Fruit fly (Drosophila melanogaster) whole organism, embryonic: ENCODE measurements around the gene CG8006.

ENCODE experiments used
- Bdp1 ChIP-seq: fragments of 200-800 bp; sonication (Bioruptor generic); optimal IDR thresholded peaks from 3 replicates; lab custom pipeline; 2016; ENCODE audit warnings: missing biosample characterization, missing genetic modification characterization
- CG11085 ChIP-seq: fragments of 200-800 bp; sonication (Bioruptor generic); IDR thresholded peaks from 2 replicates; pipeline ENCODE4 v1.3.6; 2022; ENCODE audit warnings: missing biosample characterization, missing genetic modification characterization
- CG13123 ChIP-seq: fragments of 200-800 bp; sonication (Bioruptor generic); optimal IDR thresholded peaks from 2 replicates; lab custom pipeline; 2016; ENCODE audit warnings: missing biosample characterization, missing genetic modification characterization
- CG14050 ChIP-seq: fragments of 200-800 bp; sonication (Bioruptor generic); IDR thresholded peaks from 3 replicates; pipeline ENCODE4 v1.3.6; 2022; ENCODE audit warnings: missing biosample characterization, missing genetic modification characterization
- CG14860 ChIP-seq: fragments of 200-800 bp; sonication (Bioruptor generic); IDR thresholded peaks from 3 replicates; pipeline ENCODE4 v1.3.6; 2022; ENCODE audit warnings: missing biosample characterization, missing genetic modification characterization; ENCODE audit not compliant: partially characterized antibody
- CG16815 ChIP-seq: fragments of 200-800 bp; sonication (Bioruptor generic); optimal IDR thresholded peaks from 3 replicates; lab custom pipeline; 2017; ENCODE audit warnings: missing biosample characterization, mild to moderate bottlenecking, missing genetic modification characterization
- CG18262 ChIP-seq: fragments of 200-800 bp; optimal IDR thresholded peaks from 3 replicates; lab custom pipeline; 2019; ENCODE audit warnings: missing biosample characterization, mild to moderate bottlenecking, missing genetic modification characterization, moderate library complexity
- CG2116 ChIP-seq: fragments of 200-800 bp; sonication (Bioruptor generic); optimal IDR thresholded peaks from 3 replicates; lab custom pipeline; 2018; ENCODE audit warnings: missing biosample characterization, mild to moderate bottlenecking, missing genetic modification characterization
- CG2199 ChIP-seq: fragments of 200-800 bp; sonication (Bioruptor generic); IDR thresholded peaks from 3 replicates; pipeline ENCODE4 v1.3.6; 2022; ENCODE audit warnings: missing biosample characterization, missing genetic modification characterization
- CG2712 ChIP-seq: fragments of 200-800 bp; optimal IDR thresholded peaks from 3 replicates; lab custom pipeline; 2019; ENCODE audit warnings: missing biosample characterization, mild to moderate bottlenecking, missing genetic modification characterization, moderate library complexity
- CG32767 ChIP-seq: fragments of 200-800 bp; sonication (Bioruptor generic); IDR thresholded peaks from 2 replicates; pipeline ENCODE4 v1.3.6; 2022; ENCODE audit warnings: missing biosample characterization, missing genetic modification characterization
- CG3407 ChIP-seq: fragments of 200-800 bp; sonication (Bioruptor generic); optimal IDR thresholded peaks from 2 replicates; lab custom pipeline; 2018; ENCODE audit warnings: missing biosample characterization, mild to moderate bottlenecking, missing genetic modification characterization
- CG34224 ChIP-seq: fragments of 200-800 bp; sonication (Bioruptor generic); IDR thresholded peaks from 3 replicates; pipeline ENCODE4 v1.3.6; 2022; ENCODE audit warnings: missing biosample characterization, missing genetic modification characterization; ENCODE audit not compliant: partially characterized antibody
- CG34422 ChIP-seq: fragments of 200-800 bp; sonication (Bioruptor generic); IDR thresholded peaks from 3 replicates; pipeline ENCODE4 v1.3.6; 2022; ENCODE audit warnings: missing biosample characterization, missing genetic modification characterization
- CG4707 ChIP-seq: fragments of 200-800 bp; sonication (Bioruptor generic); optimal IDR thresholded peaks from 2 replicates; lab custom pipeline; 2018; ENCODE audit warnings: missing biosample characterization, mild to moderate bottlenecking, missing genetic modification characterization, moderate library complexity
- CG4854 ChIP-seq: fragments of 200-800 bp; sonication (Bioruptor generic); optimal IDR thresholded peaks from 2 replicates; lab custom pipeline; 2016; ENCODE audit warnings: missing biosample characterization, missing genetic modification characterization, inconsistent platforms
- CG6654 ChIP-seq: fragments of 200-800 bp; sonication (Bioruptor generic); optimal IDR thresholded peaks from 2 replicates; lab custom pipeline; 2017; ENCODE audit warnings: missing biosample characterization, mild to moderate bottlenecking, missing genetic modification characterization
- CG9727 ChIP-seq: fragments of 200-800 bp; sonication (Bioruptor generic); optimal IDR thresholded peaks from 3 replicates; lab custom pipeline; 2017; ENCODE audit warnings: missing biosample characterization, mild to moderate bottlenecking, missing genetic modification characterization
- CTCF ChIP-seq: fragments of 200-800 bp; sonication (Bioruptor generic); optimal IDR thresholded peaks from 2 replicates; lab custom pipeline; 2017; ENCODE audit warnings: missing biosample characterization, mild to moderate bottlenecking, missing genetic modification characterization, moderate library complexity
- CkIIα-i1 ChIP-seq: fragments of 200-800 bp; sonication (Bioruptor generic); IDR thresholded peaks from 2 replicates; pipeline ENCODE4 v1.3.6; 2022; ENCODE audit warnings: missing biosample characterization, missing genetic modification characterization
- Dip2 ChIP-seq: fragments of 200-800 bp; sonication (Bioruptor generic); IDR thresholded peaks from 2 replicates; pipeline ENCODE4 v1.3.6; 2022; ENCODE audit warnings: missing biosample characterization, missing genetic modification characterization
- Dll ChIP-seq: fragments of 200-800 bp; sonication (Bioruptor generic); IDR thresholded peaks from 4 replicates; pipeline ENCODE4 v1.3.6; 2022; ENCODE audit warnings: missing biosample characterization, missing genetic modification characterization; ENCODE audit not compliant: partially characterized antibody
- E2f2 ChIP-seq: fragments of 200-800 bp; sonication (Bioruptor generic); IDR thresholded peaks from 2 replicates; pipeline ENCODE4 v1.3.6; 2022; ENCODE audit warnings: missing biosample characterization, missing genetic modification characterization
- HLHmδ ChIP-seq: fragments of 200-800 bp; sonication (Bioruptor generic); optimal IDR thresholded peaks from 2 replicates; lab custom pipeline; 2018; ENCODE audit warnings: missing biosample characterization, mild to moderate bottlenecking, missing genetic modification characterization, moderate library complexity
- Hmr ChIP-seq: fragments of 200-800 bp; sonication (Bioruptor generic); optimal IDR thresholded peaks from 3 replicates; lab custom pipeline; 2017; ENCODE audit warnings: mild to moderate bottlenecking, missing biosample characterization, missing genetic modification reagents, missing genetic modification characterization
- Lpt ChIP-seq: fragments of >200 bp; optimal IDR thresholded peaks from 2 replicates; lab custom pipeline; 2018; ENCODE audit warnings: missing biosample characterization, missing genetic modification characterization
- Mes4 ChIP-seq: fragments of 200-800 bp; sonication (Bioruptor generic); optimal IDR thresholded peaks from 2 replicates; lab custom pipeline; 2016; ENCODE audit warnings: missing biosample characterization, missing genetic modification characterization
- NFAT ChIP-seq: fragments of 200-800 bp; sonication (Bioruptor generic); IDR thresholded peaks from 2 replicates; pipeline ENCODE4 v1.3.6; 2022; ENCODE audit warnings: missing biosample characterization, missing genetic modification characterization
- Nf-YA ChIP-seq: fragments of 200-800 bp; sonication (Bioruptor generic); IDR thresholded peaks from 2 replicates; pipeline ENCODE4 v1.3.6; 2022; ENCODE audit warnings: missing biosample characterization, missing genetic modification characterization
- Nf-YC ChIP-seq: fragments of 200-800 bp; optimal IDR thresholded peaks from 3 replicates; lab custom pipeline; 2019; ENCODE audit warnings: missing biosample characterization, mild to moderate bottlenecking, missing genetic modification characterization, moderate library complexity
- Oaz ChIP-seq: fragments of 200-800 bp; sonication (Bioruptor generic); IDR thresholded peaks from 2 replicates; pipeline ENCODE4 v1.3.6; 2022; ENCODE audit warnings: missing biosample characterization, missing genetic modification characterization
- Pdp1 ChIP-seq, 2 experiments: fragments of 200-800 bp; sonication (Bioruptor generic); optimal IDR thresholded peaks; 3 replicates each; lab custom pipeline; 2016; ENCODE audit warnings: missing biosample characterization in 2 of 2, missing genetic modification characterization in 2 of 2, mild to moderate bottlenecking in 1 of 2, moderate library complexity in 1 of 2
- btn ChIP-seq: fragments of 200-800 bp; sonication (Bioruptor generic); optimal IDR thresholded peaks from 2 replicates; lab custom pipeline; 2016; ENCODE audit warnings: missing biosample characterization, missing genetic modification characterization
- chinmo ChIP-seq: fragments of 200-800 bp; sonication (Bioruptor generic); IDR thresholded peaks from 4 replicates; pipeline ENCODE4 v1.3.6; 2022; ENCODE audit warnings: missing biosample characterization, missing genetic modification characterization; ENCODE audit not compliant: partially characterized antibody
- dysf ChIP-seq: fragments of 200-800 bp; sonication (Bioruptor generic); IDR thresholded peaks from 3 replicates; pipeline ENCODE4 v1.3.6; 2022; ENCODE audit warnings: missing biosample characterization, missing genetic modification characterization
- eve ChIP-seq, 2 experiments: fragments of >200 bp; optimal IDR thresholded peaks; 2 replicates each; lab custom pipeline; 2017; ENCODE audit warnings: missing biosample characterization in 2 of 2, missing genetic modification characterization in 2 of 2
- fru ChIP-seq: fragments of >200 bp; optimal IDR thresholded peaks from 2 replicates; lab custom pipeline; 2017
- ftz-f1 ChIP-seq: fragments of 200-800 bp; sonication (Bioruptor generic); optimal IDR thresholded peaks from 2 replicates; lab custom pipeline; 2016; ENCODE audit warnings: missing biosample characterization, missing genetic modification characterization
- gem ChIP-seq: fragments of 200-800 bp; sonication (Bioruptor generic); optimal IDR thresholded peaks from 2 replicates; lab custom pipeline; 2019; ENCODE audit warnings: missing biosample characterization, mild to moderate bottlenecking, missing genetic modification characterization, moderate library complexity
- hbn ChIP-seq: fragments of 200-800 bp; sonication (Bioruptor generic); IDR thresholded peaks from 2 replicates; pipeline ENCODE4 v1.3.6; 2022; ENCODE audit warnings: missing biosample characterization, missing genetic modification characterization; ENCODE audit not compliant: partially characterized antibody
- knrl ChIP-seq: fragments of 200-800 bp; sonication (Bioruptor generic); IDR thresholded peaks from 3 replicates; pipeline ENCODE4 v1.3.6; 2022; ENCODE audit warnings: missing biosample characterization, missing genetic modification characterization; ENCODE audit not compliant: partially characterized antibody
- maf-S ChIP-seq: fragments of 200-800 bp; sonication (Bioruptor generic); optimal IDR thresholded peaks from 2 replicates; lab custom pipeline; 2016; ENCODE audit warnings: missing biosample characterization, missing genetic modification characterization
- p53 ChIP-seq: fragments of 200-800 bp; sonication (Bioruptor generic); optimal IDR thresholded peaks from 2 replicates; lab custom pipeline; 2016; ENCODE audit warnings: missing biosample characterization, missing genetic modification characterization
- sd ChIP-seq: fragments of 200-800 bp; sonication (Bioruptor generic); optimal IDR thresholded peaks from 3 replicates; lab custom pipeline; 2018; ENCODE audit warnings: missing biosample characterization, mild to moderate bottlenecking, missing genetic modification characterization, moderate library complexity
- sens ChIP-seq: fragments of 200-800 bp; sonication (Bioruptor generic); peaks from one replicate; lab custom pipeline; 2016; ENCODE audit warnings: missing biosample characterization, missing genetic modification characterization
- slou ChIP-seq: fragments of 200-800 bp; sonication (Bioruptor generic); optimal IDR thresholded peaks from 3 replicates; lab custom pipeline; 2016; ENCODE audit warnings: missing biosample characterization, missing genetic modification characterization
- sug ChIP-seq: fragments of 200-800 bp; optimal IDR thresholded peaks from 2 replicates; lab custom pipeline; 2019; ENCODE audit warnings: missing biosample characterization, mild to moderate bottlenecking, missing genetic modification characterization, moderate library complexity
- unpg ChIP-seq: fragments of 200-800 bp; sonication (Bioruptor generic); optimal IDR thresholded peaks from 3 replicates; lab custom pipeline; 2018; ENCODE audit warnings: missing biosample characterization, mild to moderate bottlenecking, missing genetic modification characterization, moderate library complexity
- z ChIP-seq: fragments of 200-800 bp; sonication (Bioruptor generic); IDR thresholded peaks from 3 replicates; pipeline ENCODE4 v1.3.6; 2022; ENCODE audit warnings: missing biosample characterization, missing genetic modification characterization

The CG8006 gene

dm6 chr3L:8185263-8186227 is 26.1 kb upstream of the CG8006 start (continued):
- TF ChIP-seq dysf (GFP tag; lab: Robert Waterston, UW) (peak; percentile 75), eve (GFP tag; optimal IDR thresholded peaks at IDR 0.05; lab: Kevin White, UChicago) (no peak), z (no peak), CG6654 (GFP tag; lab: Kevin White, UChicago) (peak; percentile 2), sug (tag; lab: Kevin White, UChicago) (peak; percentile 100), HLHmδ (GFP tag; lab: Kevin White, UChicago) (peak; percentile 15), CG9727 (GFP tag; lab: Kevin White, UChicago) (peak; percentile 27), btn (GFP tag; lab: Kevin White, UChicago) (peak; percentile 16), Dll (GFP tag; lab: Robert Waterston, UW) (no peak), CG2116 (no peak), hbn (GFP tag; lab: Robert Waterston, UW) (no peak), CG2199 (GFP tag; lab: Robert Waterston, UW) (no peak), Dip2 (GFP tag; lab: Robert Waterston, UW) (no peak), p53 (GFP tag; lab: Kevin White, UChicago) (peak; percentile 18), gem (tag; lab: Kevin White, UChicago) (peak; percentile 62), CG14050 (GFP tag; lab: Robert Waterston, UW) (0 out of 3 replicates have a peak, but pooled peaks have one; percentile 16), CkIIα-i1 (GFP tag; lab: Robert Waterston, UW) (no peak), ftz-f1 (GFP tag; lab: Kevin White, UChicago) (peak; percentile 64), CG32767 (no peak), CG4707 (GFP tag; lab: Kevin White, UChicago) (no peak), CG16815 (GFP tag; lab: Kevin White, UChicago) (no peak), CG4854 (GFP tag; lab: Kevin White, UChicago) (no peak), Bdp1 (GFP tag; lab: Kevin White, UChicago) (peak; percentile 3), CG14860 (GFP tag; lab: Robert Waterston, UW) (no peak), Pdp1 (GFP tag; optimal IDR thresholded peaks at IDR 0.05; lab: Kevin White, UChicago) (peak; percentile 60 to 97), Oaz (GFP tag; lab: Robert Waterston, UW) (0 out of 2 replicates have a peak, but pooled peaks have one; percentile 30), CG34224 (GFP tag; lab: Robert Waterston, UW) (0 out of 3 replicates have a peak, but pooled peaks have one; percentile 15), CG2712 (peak; percentile 42), Hmr (GFP tag; lab: Kevin White, UChicago) (peak; percentile 41), Nf-YC (peak; percentile 70), CG34422 (GFP tag; lab: Robert Waterston, UW) (peak; percentile 54; the same call in 2 of the 3 replicates), CTCF (GFP tag; lab: Kevin White, UChicago) (no peak), unpg (GFP tag; lab: Kevin White, UChicago) (peak; percentile 38), CG13123 (GFP tag; lab: Kevin White, UChicago) (no peak), chinmo (GFP tag; lab: Robert Waterston, UW) (0 out of 4 replicates have a peak, but pooled peaks have one; percentile 41), sens (GFP tag; lab: Kevin White, UChicago) (peak; percentile 89), Lpt (GFP tag; lab: Kevin White, UChicago) (no peak), NFAT (GFP tag; lab: Robert Waterston, UW) (no peak), fru (lab: Kevin White, UChicago) (no peak), CG18262 (tag; lab: Kevin White, UChicago) (peak; percentile 31), sd (tag; lab: Kevin White, UChicago) (peak; percentile 43), Mes4 (GFP tag; lab: Kevin White, UChicago) (peak; percentile 63), maf-S (GFP tag; lab: Kevin White, UChicago) (peak; percentile 23), CG3407 (GFP tag; lab: Kevin White, UChicago) (no peak), E2f2 (GFP tag; lab: Robert Waterston, UW) (no peak; the same call in 1 of the 2 replicates), CG11085 (GFP tag; lab: Robert Waterston, UW) (no peak), slou (GFP tag; lab: Kevin White, UChicago) (no peak), knrl (no peak), Nf-YA (GFP tag; lab: Robert Waterston, UW) (no peak)
